Worm (Caenorhabditis elegans) whole organism, late embryonic: ENCODE data around the gene fbxb-108.

Experiments used
- ama-1 ChIP-seq: fragments of 150-350 bp; optimal IDR thresholded peaks from 2 replicates; lab custom pipeline; 2014
- fkh-10 ChIP-seq: fragments of 150-350 bp; optimal IDR thresholded peaks from 2 replicates; lab custom pipeline; 2014; ENCODE audit warnings: missing biosample characterization, missing genetic modification reagents, missing genetic modification characterization
- nhr-11 ChIP-seq: fragments of 150-350 bp; optimal IDR thresholded peaks from 2 replicates; lab custom pipeline; 2014; ENCODE audit warnings: missing biosample characterization, missing genetic modification characterization
- unc-55 ChIP-seq: sonication (generic microtip); optimal IDR thresholded peaks from 2 replicates; lab custom pipeline; 2017; ENCODE audit warnings: missing biosample characterization, missing genetic modification reagents, missing genetic modification characterization

ce11 chrII:2762108-2762507, 2.7 kb upstream of the fbxb-108 start, which contains the start of gene fbxb-106:
- TF ChIP-seq unc-55 (GFP tag; lab: Kevin White, UChicago) (no peak), ama-1 (lab: Kevin White, UChicago) (no peak), fkh-10 (GFP tag; lab: Kevin White, UChicago) (no peak), nhr-11 (tag; lab: Kevin White, UChicago) (no peak)
